Worm (Caenorhabditis elegans) whole organism, L2 larva: ENCODE measurements around the gene str-256.

Experiments used
- blmp-1 ChIP-seq: sonication (generic microtip); optimal IDR thresholded peaks from 2 replicates; lab custom pipeline; 2017; ENCODE audit warnings: missing genetic modification characterization, mild to moderate bottlenecking, missing compliant biosample characterization, antibody characterized with exemption, moderate library complexity; ENCODE audit not compliant: insufficient read depth
- ceh-16 ChIP-seq: fragments of 150-350 bp; optimal IDR thresholded peaks from 2 replicates; lab custom pipeline; 2014; ENCODE audit warnings: missing biosample characterization, missing genetic modification characterization
- mab-5 ChIP-seq: fragments of 150-350 bp; optimal IDR thresholded peaks from 2 replicates; lab custom pipeline; 2014; ENCODE audit warnings: missing biosample characterization, missing genetic modification characterization
- nhr-25 ChIP-seq: fragments of 150-350 bp; sonication (generic microtip); optimal IDR thresholded peaks from 3 replicates; lab custom pipeline; 2014; ENCODE audit warnings: missing biosample characterization, missing genetic modification characterization
- nhr-6 ChIP-seq: fragments of 150-350 bp; optimal IDR thresholded peaks from 2 replicates; lab custom pipeline; 2014; ENCODE audit warnings: missing biosample characterization, missing genetic modification characterization
- unc-62 ChIP-seq: fragments of 150-350 bp; optimal IDR thresholded peaks from 2 replicates; lab custom pipeline; 2014; ENCODE audit warnings: missing biosample characterization, missing genetic modification reagents, missing genetic modification characterization

DNA sequence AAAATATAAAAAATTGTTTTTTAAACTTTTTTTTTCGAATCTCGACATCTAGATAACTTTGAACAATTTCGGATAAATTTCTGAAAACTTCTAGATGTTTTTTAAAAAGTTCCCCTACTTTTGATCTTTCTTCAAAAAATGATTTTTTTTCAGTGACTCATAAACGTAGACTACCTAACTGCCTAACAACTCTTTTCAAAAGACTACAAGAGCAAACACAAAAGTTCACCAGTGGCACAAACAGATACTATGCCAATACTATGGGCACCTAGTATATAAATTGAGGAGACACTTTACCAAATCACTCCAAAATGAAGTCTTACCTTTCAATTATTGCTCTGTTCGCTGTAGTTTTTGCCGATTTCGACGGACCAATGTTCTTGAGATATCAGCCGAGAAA lies 2.6 kb upstream of the str-256 start, which contains the start of gene srlf-35:
- TF ChIP-seq nhr-25 (tag; lab: Kevin White, UChicago) (no peak), unc-62 (GFP tag; lab: Kevin White, UChicago) (no peak), mab-5 (tag; lab: Kevin White, UChicago) (no peak), nhr-6 (tag; lab: Kevin White, UChicago) (no peak), ceh-16 (tag; lab: Kevin White, UChicago) (no peak), blmp-1 (no peak)
